Fruit fly (Drosophila melanogaster) whole organism, prepupa: ENCODE data around the gene Exo70.
A peak's percentile ranks its signal among the peaks of the same experiment; 100 is the strongest.

Experiments
- CG11294 ChIP-seq: fragments of 200-800 bp; sonication (Bioruptor generic); IDR thresholded peaks from 2 replicates; pipeline ENCODE4 v1.3.6; 2022; ENCODE audit warnings: missing biosample characterization, missing genetic modification characterization
- CG11902 ChIP-seq: fragments of 200-800 bp; sonication (Bioruptor generic); optimal IDR thresholded peaks from 3 replicates; lab custom pipeline; 2016; ENCODE audit warnings: missing biosample characterization, missing genetic modification characterization
- CG15336 ChIP-seq: fragments of 200-800 bp; sonication (Bioruptor generic); IDR thresholded peaks from 2 replicates; pipeline ENCODE4 v1.3.6; 2022; ENCODE audit warnings: missing biosample characterization, missing genetic modification characterization
- CG1621 ChIP-seq: fragments of 200-800 bp; sonication (Bioruptor generic); optimal IDR thresholded peaks from 3 replicates; lab custom pipeline; 2018; ENCODE audit warnings: missing biosample characterization, mild to moderate bottlenecking, missing genetic modification characterization
- CG31627 ChIP-seq: fragments of 200-800 bp; sonication (Bioruptor generic); optimal IDR thresholded peaks from 3 replicates; lab custom pipeline; 2016; ENCODE audit warnings: missing biosample characterization, missing genetic modification characterization
- CG32006 ChIP-seq: fragments of 200-800 bp; sonication (Bioruptor generic); optimal IDR thresholded peaks from 3 replicates; lab custom pipeline; 2017; ENCODE audit warnings: missing biosample characterization, mild to moderate bottlenecking, missing genetic modification characterization
- CG34406 ChIP-seq: fragments of 200-800 bp; sonication (Bioruptor generic); optimal IDR thresholded peaks from 3 replicates; lab custom pipeline; 2016; ENCODE audit warnings: missing biosample characterization, missing genetic modification characterization
- CG3919 ChIP-seq: fragments of 200-800 bp; sonication (Bioruptor generic); optimal IDR thresholded peaks from 3 replicates; lab custom pipeline; 2016; ENCODE audit warnings: missing biosample characterization, missing genetic modification characterization
- CG6163 ChIP-seq: fragments of 200-800 bp; sonication (Bioruptor generic); IDR thresholded peaks from 3 replicates; pipeline ENCODE4 v1.3.6; 2022; ENCODE audit warnings: missing biosample characterization, missing genetic modification characterization
- CG6276 ChIP-seq: fragments of 200-800 bp; sonication (Bioruptor generic); optimal IDR thresholded peaks from 2 replicates; lab custom pipeline; 2017; ENCODE audit warnings: missing biosample characterization, mild to moderate bottlenecking, missing genetic modification characterization
- CG6792 ChIP-seq: fragments of 200-800 bp; sonication (Bioruptor generic); optimal IDR thresholded peaks from 3 replicates; lab custom pipeline; 2016; ENCODE audit warnings: missing biosample characterization, missing genetic modification characterization
- CG6808 ChIP-seq: fragments of 200-800 bp; sonication (Bioruptor generic); optimal IDR thresholded peaks from 3 replicates; lab custom pipeline; 2017; ENCODE audit warnings: missing biosample characterization, missing genetic modification characterization, mild to moderate bottlenecking, moderate library complexity, missing genetic modification reagents
- CG6854 ChIP-seq: fragments of 200-800 bp; sonication (Bioruptor generic); optimal IDR thresholded peaks from 2 replicates; lab custom pipeline; 2017; ENCODE audit warnings: missing biosample characterization, mild to moderate bottlenecking, missing genetic modification characterization
- CG7368 ChIP-seq: fragments of 200-800 bp; sonication (Bioruptor generic); optimal IDR thresholded peaks from 3 replicates; lab custom pipeline; 2016; ENCODE audit warnings: missing biosample characterization, missing genetic modification characterization
- CG8119 ChIP-seq: fragments of 200-800 bp; sonication (Bioruptor generic); IDR thresholded peaks from 3 replicates; pipeline ENCODE4 v1.3.6; 2022; ENCODE audit warnings: missing biosample characterization, missing genetic modification characterization
- CG8319 ChIP-seq: fragments of 200-800 bp; sonication (Bioruptor generic); optimal IDR thresholded peaks from 3 replicates; lab custom pipeline; 2016; ENCODE audit warnings: missing biosample characterization, missing genetic modification characterization
- CG8632 ChIP-seq: fragments of 200-800 bp; sonication (Bioruptor generic); optimal IDR thresholded peaks from 3 replicates; lab custom pipeline; 2016; ENCODE audit warnings: missing biosample characterization, missing genetic modification characterization
- CG9139 ChIP-seq: fragments of 200-800 bp; sonication (Bioruptor generic); optimal IDR thresholded peaks from 3 replicates; lab custom pipeline; 2017; ENCODE audit warnings: missing biosample characterization, mild to moderate bottlenecking, missing genetic modification characterization
- Eip75B ChIP-seq: fragments of 200-800 bp; sonication (Bioruptor generic); optimal IDR thresholded peaks from 3 replicates; lab custom pipeline; 2016; ENCODE audit warnings: missing biosample characterization, missing genetic modification characterization
- Eip78C ChIP-seq: fragments of 200-800 bp; sonication (Bioruptor generic); peaks from one replicate; lab custom pipeline; 2016; ENCODE audit warnings: missing biosample characterization, missing genetic modification characterization
- Eip93F ChIP-seq: fragments of 200-800 bp; sonication (Bioruptor generic); optimal IDR thresholded peaks from 2 replicates; lab custom pipeline; 2016; ENCODE audit warnings: missing biosample characterization, mild to moderate bottlenecking, missing genetic modification characterization
- Gug ChIP-seq: fragments of 200-800 bp; sonication (Bioruptor generic); IDR thresholded peaks from 2 replicates; pipeline ENCODE4 v1.3.6; 2022; ENCODE audit warnings: missing biosample characterization, missing genetic modification characterization
- Hr39 ChIP-seq: fragments of 200-800 bp; sonication (Bioruptor generic); optimal IDR thresholded peaks from 2 replicates; lab custom pipeline; 2016; ENCODE audit warnings: missing biosample characterization, missing genetic modification characterization
- Lpt ChIP-seq: fragments of 200-800 bp; sonication (Bioruptor generic); optimal IDR thresholded peaks from 3 replicates; lab custom pipeline; 2016; ENCODE audit warnings: missing biosample characterization, missing genetic modification characterization
- Met ChIP-seq: fragments of 200-800 bp; sonication (Bioruptor generic); optimal IDR thresholded peaks from 3 replicates; lab custom pipeline; 2016; ENCODE audit warnings: missing biosample characterization, missing genetic modification characterization
- OdsH ChIP-seq: fragments of 200-800 bp; sonication (Bioruptor generic); optimal IDR thresholded peaks from 3 replicates; lab custom pipeline; 2016; ENCODE audit warnings: missing biosample characterization, missing genetic modification characterization
- Smox ChIP-seq: fragments of 200-800 bp; sonication (Bioruptor generic); optimal IDR thresholded peaks from 3 replicates; lab custom pipeline; 2016; ENCODE audit warnings: missing biosample characterization, missing genetic modification characterization
- Sox102F ChIP-seq: fragments of 200-800 bp; sonication (Bioruptor generic); optimal IDR thresholded peaks from 2 replicates; lab custom pipeline; 2016; ENCODE audit warnings: missing biosample characterization, mild to moderate bottlenecking, missing genetic modification characterization
- Sox14 ChIP-seq: fragments of 200-800 bp; sonication (Bioruptor generic); optimal IDR thresholded peaks from 3 replicates; lab custom pipeline; 2016; ENCODE audit warnings: missing biosample characterization, missing genetic modification characterization
- Sox15 ChIP-seq: fragments of 200-800 bp; sonication (Bioruptor generic); optimal IDR thresholded peaks from 3 replicates; lab custom pipeline; 2016; ENCODE audit warnings: missing biosample characterization, missing genetic modification characterization
- achi ChIP-seq: fragments of 200-800 bp; sonication (Bioruptor generic); optimal IDR thresholded peaks from 3 replicates; lab custom pipeline; 2016; ENCODE audit warnings: missing biosample characterization, missing genetic modification characterization
- acj6 ChIP-seq: fragments of 200-800 bp; sonication (Bioruptor generic); optimal IDR thresholded peaks from 3 replicates; lab custom pipeline; 2016; ENCODE audit warnings: missing biosample characterization, missing genetic modification characterization
- dac ChIP-seq: fragments of 200-800 bp; sonication (Bioruptor generic); optimal IDR thresholded peaks from 2 replicates; lab custom pipeline; 2017; ENCODE audit warnings: missing biosample characterization, mild to moderate bottlenecking, missing genetic modification characterization
- dsx ChIP-seq: fragments of 200-800 bp; optimal IDR thresholded peaks from 3 replicates; lab custom pipeline; 2019; ENCODE audit warnings: missing biosample characterization, mild to moderate bottlenecking, missing genetic modification characterization, moderate library complexity; ENCODE audit not compliant: poor library complexity, severe bottlenecking
- esn ChIP-seq: fragments of 200-800 bp; sonication (Bioruptor generic); optimal IDR thresholded peaks from 2 replicates; lab custom pipeline; 2016; ENCODE audit warnings: missing biosample characterization, mild to moderate bottlenecking, missing genetic modification characterization, moderate library complexity
- fd59A ChIP-seq: fragments of 200-800 bp; sonication (Bioruptor generic); optimal IDR thresholded peaks from 2 replicates; lab custom pipeline; 2017; ENCODE audit warnings: missing biosample characterization, mild to moderate bottlenecking, missing genetic modification characterization, missing genetic modification reagents
- fd85E ChIP-seq: fragments of 200-800 bp; sonication (Bioruptor generic); optimal IDR thresholded peaks from 3 replicates; lab custom pipeline; 2016; ENCODE audit warnings: missing biosample characterization, missing genetic modification characterization
- lz ChIP-seq: fragments of 200-800 bp; sonication (Bioruptor generic); optimal IDR thresholded peaks from 3 replicates; lab custom pipeline; 2016; ENCODE audit warnings: missing biosample characterization, missing genetic modification characterization
- net ChIP-seq: fragments of 200-800 bp; sonication (Bioruptor generic); optimal IDR thresholded peaks from 3 replicates; lab custom pipeline; 2016; ENCODE audit warnings: missing biosample characterization, missing genetic modification characterization
- pdm3 ChIP-seq: fragments of 200-800 bp; sonication (Bioruptor generic); optimal IDR thresholded peaks from 3 replicates; lab custom pipeline; 2016; ENCODE audit warnings: missing biosample characterization, missing genetic modification characterization
- spab ChIP-seq: fragments of 200-800 bp; sonication (Bioruptor generic); optimal IDR thresholded peaks from 2 replicates; lab custom pipeline; 2017; ENCODE audit warnings: missing biosample characterization, mild to moderate bottlenecking, missing genetic modification characterization, missing genetic modification reagents
- ss ChIP-seq, 2 experiments: fragments of 200-800 bp; sonication (Bioruptor generic); optimal IDR thresholded peaks; 2 replicates in 1 of 2; 3 replicates in 1 of 2; lab custom pipeline; 2017 to 2018; ENCODE audit warnings: mild to moderate bottlenecking in 2 of 2, missing biosample characterization in 2 of 2, missing genetic modification characterization in 2 of 2, moderate library complexity in 1 of 2
- topi ChIP-seq: fragments of 200-800 bp; sonication (Bioruptor generic); optimal IDR thresholded peaks from 3 replicates; lab custom pipeline; 2016; ENCODE audit warnings: missing biosample characterization, missing genetic modification characterization
- vri ChIP-seq: fragments of 200-800 bp; sonication (Bioruptor generic); optimal IDR thresholded peaks from 3 replicates; lab custom pipeline; 2016; ENCODE audit warnings: missing biosample characterization, mild to moderate bottlenecking, missing genetic modification characterization

Gene Exo70

dm6 chr3L:8398763-8399445, 12.7 kb upstream of the Exo70 start (continued):
- peak; percentile 77 for TF ChIP-seq CG34406 (GFP tag; lab: Kevin White, UChicago)
- peak; percentile 90 for TF ChIP-seq Hr39 (GFP tag; lab: Kevin White, UChicago)
- no peak for TF ChIP-seq spab (GFP tag; lab: Kevin White, UChicago)
- TF ChIP-seq topi (GFP tag; lab: Kevin White, UChicago) = no peak
- no peak for TF ChIP-seq pdm3
- TF ChIP-seq net (GFP tag; lab: Kevin White, UChicago) = no peak
- TF ChIP-seq CG6163 (GFP tag; lab: Robert Waterston, UW) = peak; percentile 84
- no peak for TF ChIP-seq fd85E (GFP tag; lab: Kevin White, UChicago)
- TF ChIP-seq CG1621 (tag; lab: Kevin White, UChicago) = peak; percentile 66
- peak; percentile 82 for TF ChIP-seq CG11902
- no peak for TF ChIP-seq ss (GFP tag; optimal IDR thresholded peaks at IDR 0.05; lab: Kevin White, UChicago)
- no peak for TF ChIP-seq vri
- TF ChIP-seq Eip78C (GFP tag; lab: Kevin White, UChicago) = no peak
- peak; percentile 90 for TF ChIP-seq CG31627 (GFP tag; lab: Kevin White, UChicago)
- no peak for TF ChIP-seq dac (GFP tag; lab: Kevin White, UChicago)
- no peak for TF ChIP-seq CG6276 (GFP tag; lab: Kevin White, UChicago)
- no peak for TF ChIP-seq lz (GFP tag; lab: Kevin White, UChicago)
- TF ChIP-seq, all 60 proteins: peak for 24

- no peak for TF ChIP-seq CG8632 (GFP tag; lab: Kevin White, UChicago)
- peak; percentile 54 for TF ChIP-seq CG1621 (tag; lab: Kevin White, UChicago)
- no peak for TF ChIP-seq dsx (GFP tag; lab: Kevin White, UChicago)
Observed at dm6 chr3L:8405123-8405522, 6.5 kb upstream of the Exo70 start, which contains the start of the genes Tpt, mkg-p and CG13667. Gene Tpt (minus strand): TSS chr3L:8405277. Gene mkg-p (minus strand): TSS chr3L:8405277. Gene CG13667 (plus strand): TSS chr3L:8405454.

DNA sequence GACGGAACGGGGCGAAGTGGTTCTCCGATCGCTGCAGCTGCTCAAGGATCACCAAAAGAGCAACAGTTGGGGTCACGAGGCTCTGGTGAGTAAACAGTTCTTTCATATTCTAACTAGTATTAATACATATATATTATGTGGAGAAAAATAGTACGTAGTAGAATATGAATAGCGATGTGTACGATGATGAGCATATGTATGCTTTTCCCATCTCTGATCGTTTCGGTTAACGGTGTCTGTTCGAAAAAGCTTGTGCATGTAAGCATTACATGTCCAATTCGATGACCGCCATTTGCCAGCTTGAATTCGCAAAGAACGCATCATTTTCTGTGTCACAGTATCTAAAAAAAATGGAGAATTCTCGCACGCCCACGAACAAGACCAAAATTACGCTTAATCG, 1.1 kb downstream of the Exo70 start, which contains the start of the genes Oseg1 and mtrm:
Oseg1 (minus strand) TSS at position 101 of the 400 bp plus-strand sequence.
mtrm (plus strand) TSS at position 288 of the 400 bp plus-strand sequence.
- TF ChIP-seq CG6808 (GFP tag; lab: Kevin White, UChicago) (no peak), fd59A (no peak), CG3919 (no peak), pdm3 (no peak), Sox102F (GFP tag; lab: Kevin White, UChicago) (no peak), CG15336 (GFP tag; lab: Robert Waterston, UW) (no peak), CG1621 (tag; lab: Kevin White, UChicago) (no peak), Eip93F (no peak), CG9139 (GFP tag; lab: Kevin White, UChicago) (no peak), CG34406 (GFP tag; lab: Kevin White, UChicago) (no peak), net (GFP tag; lab: Kevin White, UChicago) (no peak), Eip75B (GFP tag; lab: Kevin White, UChicago) (no peak)

DNA sequence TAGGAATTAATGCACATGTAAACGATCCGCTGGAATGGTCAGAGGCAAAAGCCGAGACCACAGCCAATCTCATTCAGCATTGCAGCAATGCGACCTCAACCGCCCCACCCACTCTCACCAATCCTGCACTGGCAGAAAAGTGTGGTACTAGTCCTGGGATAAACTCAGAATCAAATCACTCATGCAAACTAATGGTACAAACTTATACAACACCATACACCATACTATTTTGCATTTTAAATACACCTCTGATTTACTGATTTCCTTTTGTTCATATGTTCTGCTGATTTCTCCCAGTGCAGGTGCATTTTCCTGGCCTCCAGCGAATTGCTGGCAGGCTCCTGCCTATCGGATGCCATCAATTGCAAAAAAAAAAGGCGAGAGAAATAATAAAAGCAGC, 7.3 kb downstream of the Exo70 start:
- TF ChIP-seq Smox (GFP tag; lab: Kevin White, UChicago) (no peak), Met (no peak), CG32006 (peak; percentile 92), CG6854 (GFP tag; lab: Kevin White, UChicago) (no peak), achi (GFP tag; lab: Kevin White, UChicago) (peak; percentile 82), CG8319 (peak; percentile 31), topi (GFP tag; lab: Kevin White, UChicago) (peak; percentile 54), CG7368 (GFP tag; lab: Kevin White, UChicago) (no peak), pdm3 (peak; percentile 78), CG11294 (peak; percentile 84), Lpt (peak; percentile 88), Eip78C (GFP tag; lab: Kevin White, UChicago) (peak; percentile 89), CG6792 (peak; percentile 53), acj6 (GFP tag; lab: Kevin White, UChicago) (peak; percentile 73), Gug (GFP tag; lab: Robert Waterston, UW) (peak; percentile 97), Sox15 (GFP tag; lab: Kevin White, UChicago) (peak; percentile 28), ss (GFP tag; optimal IDR thresholded peaks at IDR 0.05; lab: Kevin White, UChicago) (no peak), Sox14 (GFP tag; lab: Kevin White, UChicago) (peak; percentile 82), CG8119 (GFP tag; lab: Robert Waterston, UW) (peak; percentile 93), CG1621 (tag; lab: Kevin White, UChicago) (peak; percentile 61), fd59A (peak; percentile 55), esn (GFP tag; lab: Kevin White, UChicago) (peak; percentile 51), CG6808 (GFP tag; lab: Kevin White, UChicago) (no peak), OdsH (GFP tag; lab: Kevin White, UChicago) (peak; percentile 82)
